Fruit fly (Drosophila melanogaster) whole organism, embryonic: ENCODE results near the gene CG42465.

Experiments
- Atf-2 ChIP-seq: fragments of 200-800 bp; sonication (Bioruptor generic); optimal IDR thresholded peaks from 2 replicates; lab custom pipeline; 2016; ENCODE audit warnings: missing biosample characterization, missing genetic modification characterization
- CG10209 ChIP-seq: fragments of 200-800 bp; sonication (Bioruptor generic); optimal IDR thresholded peaks from 3 replicates; lab custom pipeline; 2017; ENCODE audit warnings: missing biosample characterization, mild to moderate bottlenecking, missing genetic modification characterization, missing genetic modification reagents
- CG10321 ChIP-seq: fragments of 200-800 bp; sonication (Bioruptor generic); IDR thresholded peaks from 2 replicates; pipeline ENCODE4 v1.3.6; 2022; ENCODE audit warnings: missing biosample characterization, missing genetic modification characterization
- CG10654 ChIP-seq: fragments of 200-800 bp; sonication (Bioruptor generic); optimal IDR thresholded peaks from 2 replicates; lab custom pipeline; 2016; ENCODE audit warnings: missing biosample characterization, missing genetic modification characterization
- CG11093 ChIP-seq: fragments of 200-800 bp; sonication (Bioruptor generic); IDR thresholded peaks from 3 replicates; pipeline ENCODE4 v1.3.6; 2022; ENCODE audit warnings: missing biosample characterization, missing genetic modification characterization
- CG11723 ChIP-seq: fragments of 200-800 bp; sonication (Bioruptor generic); optimal IDR thresholded peaks from 2 replicates; lab custom pipeline; 2017; ENCODE audit warnings: missing biosample characterization, mild to moderate bottlenecking, missing genetic modification characterization
- CG12659 ChIP-seq: fragments of 200-800 bp; sonication (Bioruptor generic); optimal IDR thresholded peaks from 3 replicates; lab custom pipeline; 2017; ENCODE audit warnings: mild to moderate bottlenecking, missing biosample characterization, missing genetic modification reagents, missing genetic modification characterization
- CG12769 ChIP-seq: fragments of 200-800 bp; sonication (Bioruptor generic); optimal IDR thresholded peaks from 2 replicates; lab custom pipeline; 2019; ENCODE audit warnings: missing biosample characterization, mild to moderate bottlenecking, missing genetic modification characterization, moderate library complexity
- CG16779 ChIP-seq: fragments of 200-800 bp; sonication (Bioruptor generic); IDR thresholded peaks from 2 replicates; pipeline ENCODE4 v1.3.6; 2022; ENCODE audit warnings: missing biosample characterization, missing genetic modification characterization
- CG16813 ChIP-seq: fragments of 200-800 bp; sonication (Bioruptor generic); IDR thresholded peaks from 3 replicates; pipeline ENCODE4 v1.3.6; 2022; ENCODE audit warnings: missing biosample characterization, missing genetic modification characterization; ENCODE audit not compliant: partially characterized antibody
- CG17829 ChIP-seq: fragments of 200-800 bp; optimal IDR thresholded peaks from 2 replicates; lab custom pipeline; 2019; ENCODE audit warnings: missing biosample characterization, mild to moderate bottlenecking, missing genetic modification characterization, moderate library complexity
- CG18262 ChIP-seq: fragments of 200-800 bp; optimal IDR thresholded peaks from 3 replicates; lab custom pipeline; 2019; ENCODE audit warnings: missing biosample characterization, mild to moderate bottlenecking, missing genetic modification characterization, moderate library complexity
- CG1832 ChIP-seq: fragments of 200-800 bp; sonication (Bioruptor generic); optimal IDR thresholded peaks from 2 replicates; lab custom pipeline; 2017; ENCODE audit warnings: missing biosample characterization, mild to moderate bottlenecking, missing genetic modification characterization, inconsistent platforms
- CG18599 ChIP-seq: fragments of 200-800 bp; sonication (Bioruptor generic); optimal IDR thresholded peaks from 3 replicates; lab custom pipeline; 2017; ENCODE audit warnings: missing biosample characterization, missing genetic modification characterization, mild to moderate bottlenecking, moderate library complexity, missing genetic modification reagents
- CG2129 ChIP-seq: fragments of 200-800 bp; sonication (Bioruptor generic); IDR thresholded peaks from 2 replicates; pipeline ENCODE4 v1.3.6; 2022; ENCODE audit warnings: missing biosample characterization, missing genetic modification characterization; ENCODE audit not compliant: partially characterized antibody
- CG3995 ChIP-seq: fragments of 200-800 bp; sonication (Bioruptor generic); optimal IDR thresholded peaks from 3 replicates; lab custom pipeline; 2016; ENCODE audit warnings: missing biosample characterization, missing genetic modification characterization
- CG6689 ChIP-seq: fragments of 200-800 bp; sonication (Bioruptor generic); IDR thresholded peaks from 2 replicates; pipeline ENCODE4 v1.3.6; 2022; ENCODE audit warnings: missing biosample characterization, missing genetic modification characterization
- CkIIα-i1 ChIP-seq: fragments of 200-800 bp; sonication (Bioruptor generic); IDR thresholded peaks from 2 replicates; pipeline ENCODE4 v1.3.6; 2022; ENCODE audit warnings: missing biosample characterization, missing genetic modification characterization
- D19A ChIP-seq: fragments of 200-800 bp; optimal IDR thresholded peaks from 3 replicates; lab custom pipeline; 2019; ENCODE audit warnings: missing biosample characterization, mild to moderate bottlenecking, missing genetic modification characterization, moderate library complexity
- Deaf1 ChIP-seq: fragments of 200-800 bp; optimal IDR thresholded peaks from 3 replicates; lab custom pipeline; 2019; ENCODE audit warnings: missing biosample characterization, mild to moderate bottlenecking, missing genetic modification characterization, moderate library complexity
- Dip2 ChIP-seq: fragments of 200-800 bp; sonication (Bioruptor generic); IDR thresholded peaks from 2 replicates; pipeline ENCODE4 v1.3.6; 2022; ENCODE audit warnings: missing biosample characterization, missing genetic modification characterization
- GATAe ChIP-seq: fragments of 200-800 bp; sonication (Bioruptor generic); conservative IDR thresholded peaks from 2 replicates; pipeline ENCODE4 v1.3.6; 2022; ENCODE audit warnings: missing biosample characterization, missing genetic modification characterization
- Kr ChIP-seq: fragments of 200-800 bp; sonication (Bioruptor generic); optimal IDR thresholded peaks from 2 replicates; lab custom pipeline; 2017; ENCODE audit warnings: missing biosample characterization, mild to moderate bottlenecking, missing genetic modification characterization
- Nf-YB ChIP-seq: fragments of 200-800 bp; sonication (Bioruptor generic); optimal IDR thresholded peaks from 3 replicates; lab custom pipeline; 2019; ENCODE audit warnings: missing biosample characterization, mild to moderate bottlenecking, missing genetic modification characterization, moderate library complexity
- Nf-YC ChIP-seq: fragments of 200-800 bp; optimal IDR thresholded peaks from 3 replicates; lab custom pipeline; 2019; ENCODE audit warnings: missing biosample characterization, mild to moderate bottlenecking, missing genetic modification characterization, moderate library complexity
- Sox100B ChIP-seq: fragments of 200-800 bp; sonication (Bioruptor generic); optimal IDR thresholded peaks from 3 replicates; lab custom pipeline; 2018; ENCODE audit warnings: missing biosample characterization, mild to moderate bottlenecking, missing genetic modification characterization
- Trl ChIP-seq, 3 experiments: fragments of >200 bp in 2 of 3; fragments of 200-800 bp in 1 of 3; sonication (Bioruptor generic) in 1 of 3; optimal IDR thresholded peaks; 2 replicates in 1 of 3; 3 replicates in 2 of 3; lab custom pipeline; 2016 to 2017; ENCODE audit warnings: missing biosample characterization in 1 of 3, missing genetic modification characterization in 1 of 3
- bowl ChIP-seq: fragments of 200-800 bp; sonication (Bioruptor generic); IDR thresholded peaks from 2 replicates; pipeline ENCODE4 v1.3.6; 2022; ENCODE audit warnings: missing biosample characterization, missing genetic modification characterization
- crol ChIP-seq: fragments of 200-800 bp; sonication (Bioruptor generic); IDR thresholded peaks from 2 replicates; pipeline ENCODE4 v1.3.6; 2022; ENCODE audit warnings: missing biosample characterization, missing genetic modification characterization
- dm ChIP-seq: fragments of 200-800 bp; sonication (Bioruptor generic); optimal IDR thresholded peaks from 3 replicates; lab custom pipeline; 2016; ENCODE audit warnings: missing biosample characterization, missing genetic modification characterization
- ewg ChIP-seq: fragments of 200-800 bp; sonication (Bioruptor generic); optimal IDR thresholded peaks from 3 replicates; lab custom pipeline; 2017; ENCODE audit warnings: mild to moderate bottlenecking, missing biosample characterization, missing genetic modification reagents, missing genetic modification characterization
- hkb ChIP-seq, 2 experiments: fragments of 200-800 bp in 1 of 2; fragments of >200 bp in 1 of 2; sonication (Bioruptor generic) in 1 of 2; IDR thresholded peaks in 1 of 2; optimal IDR thresholded peaks in 1 of 2; 2 replicates each; pipeline versions ENCODE4 v1.3.6 to Lab custom; 2017 to 2022; ENCODE audit warnings: missing biosample characterization in 1 of 2, missing genetic modification characterization in 1 of 2
- luna ChIP-seq: fragments of 200-800 bp; sonication (Bioruptor generic); optimal IDR thresholded peaks from 2 replicates; lab custom pipeline; 2016; ENCODE audit warnings: missing biosample characterization, missing genetic modification characterization
- nau ChIP-seq: fragments of 200-800 bp; sonication (Bioruptor generic); optimal IDR thresholded peaks from 3 replicates; lab custom pipeline; 2017; ENCODE audit warnings: missing biosample characterization, mild to moderate bottlenecking, missing genetic modification characterization, missing genetic modification reagents
- peb ChIP-seq: fragments of 200-800 bp; sonication (Bioruptor generic); IDR thresholded peaks from 2 replicates; pipeline ENCODE4 v1.3.6; 2022; ENCODE audit warnings: missing biosample characterization, missing genetic modification characterization
- pros ChIP-seq: fragments of 200-800 bp; sonication (Bioruptor generic); optimal IDR thresholded peaks from 3 replicates; lab custom pipeline; 2019; ENCODE audit warnings: missing biosample characterization, mild to moderate bottlenecking, missing genetic modification characterization, moderate library complexity
- psq ChIP-seq: fragments of 200-800 bp; sonication (Bioruptor generic); optimal IDR thresholded peaks from 2 replicates; lab custom pipeline; 2017; ENCODE audit warnings: missing biosample characterization, missing genetic modification characterization
- ro ChIP-seq: fragments of 200-800 bp; sonication (Bioruptor generic); IDR thresholded peaks from 2 replicates; pipeline ENCODE4 v1.3.6; 2022; ENCODE audit warnings: missing biosample characterization, missing genetic modification characterization
- seq ChIP-seq: fragments of 200-800 bp; sonication (Bioruptor generic); IDR thresholded peaks from 2 replicates; pipeline ENCODE4 v1.3.6; 2022; ENCODE audit warnings: missing biosample characterization, missing genetic modification characterization
- sob ChIP-seq: fragments of 200-800 bp; sonication (Bioruptor generic); IDR thresholded peaks from 2 replicates; pipeline ENCODE4 v1.3.6; 2022; ENCODE audit warnings: missing biosample characterization, missing genetic modification characterization
- stwl ChIP-seq: fragments of 200-800 bp; sonication (Bioruptor generic); optimal IDR thresholded peaks from 3 replicates; lab custom pipeline; 2018; ENCODE audit warnings: missing biosample characterization, mild to moderate bottlenecking, missing genetic modification characterization, moderate library complexity
- ttk ChIP-seq: fragments of 200-800 bp; sonication (Bioruptor generic); IDR thresholded peaks from 2 replicates; pipeline ENCODE4 v2.1.2; 2022; ENCODE audit warnings: missing biosample characterization, missing genetic modification characterization
- vvl ChIP-seq: fragments of 200-800 bp; sonication (Bioruptor generic); IDR thresholded peaks from 2 replicates; pipeline ENCODE4 v1.3.6; 2022; ENCODE audit warnings: missing biosample characterization, missing genetic modification characterization

Gene CG42465

dm6 chr2L:3681338-3681737, 18.7 kb upstream of the CG42465 start (continued):
- TF ChIP-seq ttk (GFP tag; lab: Robert Waterston, UW) (no peak), CG18262 (tag; lab: Kevin White, UChicago) (no peak), CG17829 (tag; lab: Kevin White, UChicago) (no peak), bowl (no peak), CG2129 (no peak), stwl (tag; lab: Kevin White, UChicago) (no peak), CkIIα-i1 (GFP tag; lab: Robert Waterston, UW) (no peak), ro (GFP tag; lab: Robert Waterston, UW) (no peak), nau (no peak), Sox100B (no peak), CG6689 (GFP tag; lab: Robert Waterston, UW) (no peak), Atf-2 (GFP tag; lab: Kevin White, UChicago) (no peak), CG16813 (no peak), CG18599 (no peak), GATAe (no peak), CG10654 (GFP tag; lab: Kevin White, UChicago) (no peak), crol (GFP tag; lab: Robert Waterston, UW) (peak; percentile 31; the same call in 1 of the 2 replicates), pros (GFP tag; lab: Kevin White, UChicago) (peak; percentile 57), CG3995 (GFP tag; lab: Kevin White, UChicago) (no peak), CG10209 (GFP tag; lab: Kevin White, UChicago) (no peak), peb (GFP tag; lab: Robert Waterston, UW) (no peak)

- TF ChIP-seq ewg (GFP tag; lab: Kevin White, UChicago): peak; percentile 31
- TF ChIP-seq CG12769: no peak
- TF ChIP-seq CG12659: no peak
- TF ChIP-seq seq (GFP tag; lab: Robert Waterston, UW): peak; percentile 74; the same call in 1 of the 2 replicates
- no peak for TF ChIP-seq Dip2 (GFP tag; lab: Robert Waterston, UW)
- TF ChIP-seq Nf-YC (tag; lab: Kevin White, UChicago): peak; percentile 93
- no peak for TF ChIP-seq sob (GFP tag; lab: Robert Waterston, UW)
- TF ChIP-seq CG10321 (GFP tag; lab: Robert Waterston, UW): peak; percentile 81
- TF ChIP-seq hkb (optimal IDR thresholded peaks at IDR 0.05; lab: Kevin White, UChicago): no peak
- no peak for TF ChIP-seq hkb (GFP tag; IDR thresholded peaks at IDR 0.05; lab: Robert Waterston, UW)
- TF ChIP-seq CG11093 (GFP tag; lab: Robert Waterston, UW): no peak
- peak; percentile 34 for TF ChIP-seq Deaf1
- peak; percentile 29; the same call in 1 of the 2 replicates for TF ChIP-seq vvl (GFP tag; lab: Robert Waterston, UW)
- TF ChIP-seq Nf-YB (GFP tag; lab: Kevin White, UChicago): peak; percentile 87
- no peak for TF ChIP-seq D19A (tag; lab: Kevin White, UChicago)
- no peak for TF ChIP-seq psq
- no peak for TF ChIP-seq CG16779 (GFP tag; lab: Robert Waterston, UW)
- TF ChIP-seq CG11723: no peak
- peak; percentile 45 for TF ChIP-seq CG1832 (GFP tag; lab: Kevin White, UChicago)
- TF ChIP-seq dm (GFP tag; lab: Kevin White, UChicago): no peak
- TF ChIP-seq luna (GFP tag; lab: Kevin White, UChicago): no peak
- TF ChIP-seq Kr: no peak
- peak in 1 of 2 experiments; percentile 5 for TF ChIP-seq Trl (optimal IDR thresholded peaks at IDR 0.05; lab: Kevin White, UChicago)
- no peak for TF ChIP-seq Trl (GFP tag; optimal IDR thresholded peaks at IDR 0.05; lab: Kevin White, UChicago)
These were observed 17.5 kb upstream of the CG42465 start for dm6 chr2L:3682489-3682888.
